Worm (Caenorhabditis elegans) whole organism, L4 larva: ENCODE data around the gene K08D8.9.

ENCODE experiments used
- D1046.2 ChIP-seq: fragments of 200-800 bp; sonication (Bioruptor generic); IDR thresholded peaks from 2 replicates; pipeline ENCODE4 v1.3.6; 2022; ENCODE audit warnings: missing genetic modification characterization, missing compliant biosample characterization
- T26A8.4 ChIP-seq: fragments of 200-800 bp; sonication (Bioruptor generic); IDR thresholded peaks from 2 replicates; pipeline ENCODE4 v1.3.6; 2022; ENCODE audit warnings: missing genetic modification characterization, missing compliant biosample characterization
- Y48G9A.11 ChIP-seq: fragments of 200-800 bp; sonication (Bioruptor generic); IDR thresholded peaks from 2 replicates; pipeline ENCODE4 v1.3.6; 2022; ENCODE audit warnings: missing genetic modification reagents, missing genetic modification characterization, missing compliant biosample characterization
- ZK337.2 ChIP-seq: fragments of 200-800 bp; sonication (Bioruptor generic); IDR thresholded peaks from 2 replicates; pipeline ENCODE4 v1.3.6; 2022; ENCODE audit warnings: missing genetic modification reagents, missing genetic modification characterization, missing compliant biosample characterization
- ceh-32 ChIP-seq: sonication (generic microtip); optimal IDR thresholded peaks from 2 replicates; lab custom pipeline; 2016; ENCODE audit warnings: mild to moderate bottlenecking, missing genetic modification characterization, missing compliant biosample characterization; ENCODE audit not compliant: poor library complexity
- ceh-44 ChIP-seq: fragments of 200-800 bp; sonication (Bioruptor generic); IDR thresholded peaks from 2 replicates; pipeline ENCODE4 v1.3.6; 2022; ENCODE audit warnings: missing genetic modification reagents, missing genetic modification characterization, missing compliant biosample characterization
- ceh-82 ChIP-seq: sonication (generic microtip); optimal IDR thresholded peaks from 2 replicates; lab custom pipeline; 2017; ENCODE audit warnings: missing biosample characterization, missing genetic modification characterization
- cey-2 ChIP-seq: sonication (generic microtip); optimal IDR thresholded peaks from 3 replicates; lab custom pipeline; 2017; ENCODE audit warnings: missing genetic modification characterization, mild to moderate bottlenecking, missing compliant biosample characterization, antibody characterized with exemption, borderline replicate concordance; ENCODE audit not compliant: insufficient read depth
- daf-12 ChIP-seq: fragments of 150-350 bp; optimal IDR thresholded peaks from 2 replicates; lab custom pipeline; 2014; ENCODE audit warnings: missing biosample characterization, missing genetic modification reagents, missing genetic modification characterization
- daf-16 ChIP-seq, 3 experiments: sonication (generic microtip); optimal IDR thresholded peaks; 2 replicates each; lab custom pipeline; 2016 to 2017; ENCODE audit warnings: missing genetic modification characterization in 3 of 3, missing genetic modification reagents in 3 of 3, mild to moderate bottlenecking in 2 of 3, missing compliant biosample characterization in 2 of 3, missing biosample characterization in 1 of 3, moderate library complexity in 1 of 3
- daf-19 ChIP-seq: fragments of 200-800 bp; sonication (Bioruptor generic); conservative IDR thresholded peaks from 2 replicates; pipeline ENCODE4 v1.3.6; 2022; ENCODE audit warnings: missing genetic modification characterization, missing compliant biosample characterization
- daf-8 ChIP-seq: fragments of 200-800 bp; sonication (Bioruptor generic); IDR thresholded peaks from 2 replicates; pipeline ENCODE4 v1.3.6; 2022; ENCODE audit warnings: missing genetic modification characterization, missing compliant biosample characterization
- dmd-6 ChIP-seq: fragments of 200-800 bp; sonication (Bioruptor generic); IDR thresholded peaks from 2 replicates; pipeline ENCODE4 v1.3.6; 2022; ENCODE audit warnings: missing genetic modification reagents, missing genetic modification characterization, missing compliant biosample characterization
- dmd-9 ChIP-seq: fragments of 200-800 bp; sonication (Bioruptor generic); IDR thresholded peaks from 2 replicates; pipeline ENCODE4 v1.3.6; 2022; ENCODE audit warnings: missing genetic modification reagents, missing genetic modification characterization, missing compliant biosample characterization
- dve-1 ChIP-seq: sonication (generic microtip); optimal IDR thresholded peaks from 2 replicates; lab custom pipeline; 2017; ENCODE audit warnings: antibody characterized with exemption, mild to moderate bottlenecking, missing genetic modification characterization, missing compliant biosample characterization; ENCODE audit not compliant: insufficient read depth
- egl-27 ChIP-seq: sonication (generic microtip); optimal IDR thresholded peaks from 3 replicates; lab custom pipeline; 2017; ENCODE audit warnings: missing biosample characterization, missing genetic modification reagents, missing genetic modification characterization
- egl-43 ChIP-seq: fragments of 200-800 bp; sonication (Bioruptor generic); IDR thresholded peaks from 2 replicates; pipeline ENCODE4 v1.3.6; 2022; ENCODE audit warnings: missing genetic modification reagents, missing genetic modification characterization, missing compliant biosample characterization
- fos-1 ChIP-seq: fragments of 150-350 bp; optimal IDR thresholded peaks from 2 replicates; lab custom pipeline; 2014; ENCODE audit warnings: missing biosample characterization, missing genetic modification characterization
- hlh-11 ChIP-seq: fragments of 200-800 bp; sonication (Bioruptor generic); optimal IDR thresholded peaks from 2 replicates; lab custom pipeline; 2018; ENCODE audit warnings: mild to moderate bottlenecking, missing genetic modification characterization, missing compliant biosample characterization
- hlh-30 ChIP-seq: sonication (generic microtip); optimal IDR thresholded peaks from 2 replicates; lab custom pipeline; 2017; ENCODE audit warnings: antibody characterized with exemption, mild to moderate bottlenecking, missing genetic modification characterization, missing compliant biosample characterization; ENCODE audit not compliant: insufficient read depth
- jun-1 ChIP-seq: fragments of 150-350 bp; optimal IDR thresholded peaks from 2 replicates; lab custom pipeline; 2014; ENCODE audit warnings: missing biosample characterization, missing genetic modification reagents, missing genetic modification characterization
- lin-13 ChIP-seq: fragments of 150-350 bp; optimal IDR thresholded peaks from 2 replicates; lab custom pipeline; 2014; ENCODE audit warnings: missing biosample characterization, missing genetic modification reagents, missing genetic modification characterization
- lin-39 ChIP-seq: fragments of 150-350 bp; optimal IDR thresholded peaks from 2 replicates; lab custom pipeline; 2014; ENCODE audit warnings: missing biosample characterization, missing genetic modification reagents, missing genetic modification characterization
- lsy-2 ChIP-seq, 2 experiments: fragments of 150-350 bp in 1 of 2; sonication (generic microtip) in 1 of 2; optimal IDR thresholded peaks; 2 replicates each; lab custom pipeline; 2014 to 2017; ENCODE audit warnings: missing biosample characterization in 2 of 2, missing genetic modification characterization in 2 of 2
- mep-1 ChIP-seq: fragments of 150-350 bp; sonication (generic microtip); optimal IDR thresholded peaks from 3 replicates; lab custom pipeline; 2014; ENCODE audit warnings: missing biosample characterization, missing genetic modification characterization
- mes-2 ChIP-seq: sonication (generic microtip); optimal IDR thresholded peaks from 2 replicates; lab custom pipeline; 2016; ENCODE audit warnings: missing genotype, mild to moderate bottlenecking, missing genetic modification characterization, missing compliant biosample characterization; ENCODE audit not compliant: poor library complexity, severe bottlenecking
- mxl-2 ChIP-seq: fragments of 200-800 bp; sonication (Bioruptor generic); conservative IDR thresholded peaks from 2 replicates; pipeline ENCODE4 v1.3.6; 2022; ENCODE audit warnings: missing genetic modification reagents, missing genetic modification characterization, missing compliant biosample characterization
- nhr-10 ChIP-seq: fragments of 150-350 bp; optimal IDR thresholded peaks from 2 replicates; lab custom pipeline; 2014; ENCODE audit warnings: missing biosample characterization, missing genetic modification characterization
- nhr-11 ChIP-seq: fragments of 150-350 bp; optimal IDR thresholded peaks from 2 replicates; lab custom pipeline; 2014; ENCODE audit warnings: missing biosample characterization, missing genetic modification characterization
- nhr-25 ChIP-seq: sonication (generic microtip); optimal IDR thresholded peaks from 2 replicates; lab custom pipeline; 2017; ENCODE audit warnings: missing genetic modification characterization, mild to moderate bottlenecking, missing compliant biosample characterization, antibody characterized with exemption, moderate library complexity, borderline replicate concordance; ENCODE audit not compliant: insufficient read depth
- nhr-28 ChIP-seq: fragments of 150-350 bp; optimal IDR thresholded peaks from 2 replicates; lab custom pipeline; 2014; ENCODE audit warnings: missing biosample characterization, missing genetic modification characterization
- nhr-6 ChIP-seq: fragments of 150-350 bp; optimal IDR thresholded peaks from 2 replicates; lab custom pipeline; 2014; ENCODE audit warnings: missing biosample characterization, missing genetic modification characterization
- nhr-76 ChIP-seq: fragments of 150-350 bp; optimal IDR thresholded peaks from 2 replicates; lab custom pipeline; 2014; ENCODE audit warnings: missing biosample characterization, missing genetic modification characterization
- nhr-77 ChIP-seq: fragments of 150-350 bp; optimal IDR thresholded peaks from 2 replicates; lab custom pipeline; 2014; ENCODE audit warnings: missing biosample characterization, missing genetic modification characterization
- php-3 ChIP-seq: fragments of 200-800 bp; sonication (Bioruptor generic); IDR thresholded peaks from 2 replicates; pipeline ENCODE4 v1.3.6; 2022; ENCODE audit warnings: missing genetic modification reagents, missing genetic modification characterization, missing compliant biosample characterization
- pqm-1 ChIP-seq: sonication (generic microtip); optimal IDR thresholded peaks from 2 replicates; lab custom pipeline; 2017; ENCODE audit warnings: missing biosample characterization, missing genetic modification characterization
- rbr-2 ChIP-seq: sonication (generic microtip); optimal IDR thresholded peaks from 2 replicates; lab custom pipeline; 2016; ENCODE audit warnings: missing genotype, missing genetic modification characterization, missing compliant biosample characterization
- set-16 ChIP-seq: fragments of 200-800 bp; sonication (Bioruptor generic); IDR thresholded peaks from 2 replicates; pipeline ENCODE4 v1.3.6; 2022; ENCODE audit warnings: missing genetic modification reagents, missing genetic modification characterization, missing compliant biosample characterization
- snpc-4 ChIP-seq: fragments of 150-350 bp; optimal IDR thresholded peaks from 2 replicates; lab custom pipeline; 2014; ENCODE audit warnings: missing biosample characterization, missing genetic modification characterization
- spr-3 ChIP-seq: fragments of 200-800 bp; sonication (Bioruptor generic); optimal IDR thresholded peaks from 2 replicates; lab custom pipeline; 2018; ENCODE audit warnings: mild to moderate bottlenecking, missing genetic modification characterization, missing compliant biosample characterization
- tag-97 ChIP-seq: fragments of 200-800 bp; sonication (Bioruptor generic); IDR thresholded peaks from 2 replicates; pipeline ENCODE4 v1.3.6; 2022; ENCODE audit warnings: missing genetic modification characterization, missing compliant biosample characterization
- zag-1 ChIP-seq: fragments of 150-350 bp; optimal IDR thresholded peaks from 2 replicates; lab custom pipeline; 2014; ENCODE audit warnings: missing biosample characterization, missing genetic modification characterization
- ztf-11 ChIP-seq: fragments of 150-350 bp; optimal IDR thresholded peaks from 2 replicates; lab custom pipeline; 2014; ENCODE audit warnings: missing biosample characterization, missing genetic modification characterization

The K08D8.9 gene

ce11 chrIV:12902430-12903110 is 3.1 kb downstream of the K08D8.9 start, which contains the start of gene K08D8.2:
Gene K08D8.2, plus strand, starts transcription at chrIV:12903060.
- TF ChIP-seq mes-2 (tag; lab: Kevin White, UChicago) (no peak), dmd-6 (GFP tag; lab: Robert Waterston, UW) (peak; percentile 35; the same call in 1 of the 2 replicates), nhr-76 (tag; lab: Kevin White, UChicago) (no peak), tag-97 (GFP tag; lab: Robert Waterston, UW) (no peak), pqm-1 (tag; lab: Kevin White, UChicago) (peak; percentile 10)

ce11 chrIV:12903687-12904086 is 4.2 kb downstream of the K08D8.9 start:
- TF ChIP-seq pqm-1 (tag; lab: Kevin White, UChicago) (peak; percentile 71), nhr-28 (tag; lab: Kevin White, UChicago) (peak; percentile 38), dmd-6 (GFP tag; lab: Robert Waterston, UW) (peak; percentile 12; the same call in 1 of the 2 replicates), dve-1 (tag; lab: Kevin White, UChicago) (peak; percentile 44), daf-16 (GFP tag; optimal IDR thresholded peaks at IDR 0.05; lab: Kevin White, UChicago) (no peak), daf-16 (tag; optimal IDR thresholded peaks at IDR 0.05; lab: Kevin White, UChicago) (peak; percentile 25), ztf-11 (tag; lab: Kevin White, UChicago) (no peak)

- TF ChIP-seq daf-19 (GFP tag; lab: Robert Waterston, UW) (no peak), spr-3 (GFP tag; lab: Kevin White, UChicago) (no peak), dve-1 (tag; lab: Kevin White, UChicago) (peak; percentile 50), nhr-76 (tag; lab: Kevin White, UChicago) (no peak), rbr-2 (no peak), egl-43 (GFP tag; lab: Robert Waterston, UW) (no peak), D1046.2 (no peak), nhr-11 (tag; lab: Kevin White, UChicago) (no peak), egl-27 (tag; lab: Kevin White, UChicago) (no peak), daf-16 (GFP tag; optimal IDR thresholded peaks at IDR 0.05; lab: Kevin White, UChicago) (no peak), daf-16 (tag; optimal IDR thresholded peaks at IDR 0.05; lab: Kevin White, UChicago) (peak; percentile 78), ceh-32 (tag; lab: Kevin White, UChicago) (no peak), jun-1 (tag; lab: Kevin White, UChicago) (no peak), dmd-9 (no peak), nhr-28 (tag; lab: Kevin White, UChicago) (peak; percentile 63), mxl-2 (GFP tag; lab: Robert Waterston, UW) (no peak), ceh-44 (GFP tag; lab: Robert Waterston, UW) (no peak), php-3 (GFP tag; lab: Robert Waterston, UW) (no peak), T26A8.4 (GFP tag; lab: Robert Waterston, UW) (no peak), fos-1 (tag; lab: Kevin White, UChicago) (no peak), nhr-25 (tag; lab: Kevin White, UChicago) (no peak), nhr-10 (no peak), snpc-4 (tag; lab: Kevin White, UChicago) (no peak), daf-12 (tag; lab: Kevin White, UChicago) (no peak), mep-1 (no peak), Y48G9A.11 (GFP tag; lab: Robert Waterston, UW) (no peak), ceh-82 (tag; lab: Kevin White, UChicago) (no peak), zag-1 (tag; lab: Kevin White, UChicago) (no peak), nhr-77 (tag; lab: Kevin White, UChicago) (peak; percentile 36), lsy-2 (tag; optimal IDR thresholded peaks at IDR 0.05; lab: Kevin White, UChicago) (no peak), hlh-30 (tag; lab: Kevin White, UChicago) (peak; percentile 34), daf-8 (no peak), pqm-1 (tag; lab: Kevin White, UChicago) (peak; percentile 92), nhr-6 (tag; lab: Kevin White, UChicago) (no peak), lin-39 (tag; lab: Kevin White, UChicago) (no peak), ZK337.2 (GFP tag; lab: Robert Waterston, UW) (no peak), cey-2 (no peak), lin-13 (GFP tag; lab: Kevin White, UChicago) (no peak), dmd-6 (GFP tag; lab: Robert Waterston, UW) (peak; percentile 82), set-16 (no peak), hlh-11 (tag; lab: Kevin White, UChicago) (peak; percentile 41)
Measured at ce11 chrIV:12906529-12906928, 7.0 kb downstream of the K08D8.9 start, which contains the start of gene K08D8.3. Gene K08D8.3, minus strand, starts transcription at chrIV:12906659.
